Worm (Caenorhabditis elegans) whole organism, L4 larva: ENCODE data around the gene F01G10.9.

ENCODE experiments used
- F10B5.3 ChIP-seq: sonication (generic microtip); optimal IDR thresholded peaks from 2 replicates; lab custom pipeline; 2016; ENCODE audit warnings: mild to moderate bottlenecking, missing genetic modification characterization, missing compliant biosample characterization
- F49E8.2 ChIP-seq: sonication (generic microtip); optimal IDR thresholded peaks from 2 replicates; lab custom pipeline; 2016; ENCODE audit warnings: missing compliant biosample characterization, mild to moderate bottlenecking, missing genetic modification characterization, borderline replicate concordance
- R02D3.7 ChIP-seq: fragments of 150-350 bp; sonication (generic microtip); optimal IDR thresholded peaks from 3 replicates; lab custom pipeline; 2014; ENCODE audit warnings: missing biosample characterization, missing genetic modification characterization
- daf-12 ChIP-seq: fragments of 150-350 bp; optimal IDR thresholded peaks from 2 replicates; lab custom pipeline; 2014; ENCODE audit warnings: missing biosample characterization, missing genetic modification reagents, missing genetic modification characterization
- lin-39 ChIP-seq: fragments of 150-350 bp; optimal IDR thresholded peaks from 2 replicates; lab custom pipeline; 2014; ENCODE audit warnings: missing biosample characterization, missing genetic modification reagents, missing genetic modification characterization
- mdl-1 ChIP-seq, 2 experiments: fragments of 150-350 bp in 1 of 2; sonication (generic microtip) in 1 of 2; optimal IDR thresholded peaks; 2 replicates each; lab custom pipeline; 2014 to 2017; ENCODE audit warnings: missing biosample characterization in 2 of 2, missing genetic modification characterization in 2 of 2
- mxl-3 ChIP-seq: fragments of 200-800 bp; sonication (Bioruptor generic); optimal IDR thresholded peaks from 2 replicates; lab custom pipeline; 2018; ENCODE audit warnings: mild to moderate bottlenecking, missing genetic modification characterization, missing compliant biosample characterization
- nhr-11 ChIP-seq: fragments of 150-350 bp; optimal IDR thresholded peaks from 2 replicates; lab custom pipeline; 2014; ENCODE audit warnings: missing biosample characterization, missing genetic modification characterization

ce11 chrIV:10302203-10302602 lies 42.7 kb upstream of the F01G10.9 start, which contains the start of gene R09E10.5:
- no peak for TF ChIP-seq daf-12 (tag; lab: Kevin White, UChicago)
- TF ChIP-seq mxl-3 (GFP tag; lab: Kevin White, UChicago): no peak
- no peak for TF ChIP-seq nhr-11
- TF ChIP-seq mdl-1 (tag; optimal IDR thresholded peaks at IDR 0.05; lab: Kevin White, UChicago): no peak
- TF ChIP-seq lin-39 (tag; lab: Kevin White, UChicago): no peak
- no peak for TF ChIP-seq F10B5.3 (tag; lab: Kevin White, UChicago)
- TF ChIP-seq F49E8.2 (tag; lab: Kevin White, UChicago): no peak
- no peak for TF ChIP-seq R02D3.7
